Worm (Caenorhabditis elegans): ENCODE data around the gene C45B11.9.

C45B11.9 gene

ce11 chrV:11004094-11004493 lies 36.0 kb upstream of the C45B11.9 start:
- TF ChIP-seq sdz-12 (GFP tag; optimal IDR thresholded peaks at IDR 0.05) (no peak), nhr-28 (tag; optimal IDR thresholded peaks at IDR 0.05) (no peak)

- TF ChIP-seq cey-2 (tag; optimal IDR thresholded peaks at IDR 0.05; ENCODE audit: borderline replicate concordance, insufficient read depth), result no peak
- TF ChIP-seq dmd-8 (GFP tag; IDR thresholded peaks at IDR 0.05), result no peak
- TF ChIP-seq arid-1 (GFP tag; conservative IDR thresholded peaks at IDR 0.05), result no peak
- TF ChIP-seq hif-1 (tag; optimal IDR thresholded peaks at IDR 0.05), result no peak
- TF ChIP-seq lin-13 (GFP tag; optimal IDR thresholded peaks at IDR 0.05), result no peak
- TF ChIP-seq attf-4 (tag; optimal IDR thresholded peaks at IDR 0.05), result no peak
- no peak for TF ChIP-seq nhr-237 (tag; optimal IDR thresholded peaks at IDR 0.05)
- TF ChIP-seq skn-1 (tag; optimal IDR thresholded peaks at IDR 0.05), result no peak
- no peak for TF ChIP-seq zfp-2 (tag; optimal IDR thresholded peaks at IDR 0.05)
- TF ChIP-seq ces-1 (GFP tag; optimal IDR thresholded peaks at IDR 0.05), result no peak
- TF ChIP-seq ceh-32 (tag; optimal IDR thresholded peaks at IDR 0.05; ENCODE audit: poor library complexity), result no peak
- TF ChIP-seq mdl-1 (tag; optimal IDR thresholded peaks at IDR 0.05), result no peak
- TF ChIP-seq sdz-12 (GFP tag; optimal IDR thresholded peaks at IDR 0.05), result no peak
- no peak for TF ChIP-seq zfp-3 (GFP tag; conservative IDR thresholded peaks at IDR 0.05)
- no peak for TF ChIP-seq fos-1 (tag; optimal IDR thresholded peaks at IDR 0.05)
- no peak for TF ChIP-seq set-16 (GFP tag; IDR thresholded peaks at IDR 0.05)
- no peak for TF ChIP-seq nhr-102 (tag; optimal IDR thresholded peaks at IDR 0.05)
- TF ChIP-seq nhr-48 (tag; optimal IDR thresholded peaks at IDR 0.05), result no peak
- TF ChIP-seq mep-1 (tag; optimal IDR thresholded peaks at IDR 0.05), result no peak
- TF ChIP-seq lin-1 (GFP tag; IDR thresholded peaks at IDR 0.05), result 0 out of 2 replicates have a peak, but pooled peaks have one; percentile 26
- no peak for TF ChIP-seq jun-1 (tag; optimal IDR thresholded peaks at IDR 0.05)
- TF ChIP-seq ztf-11 (tag; optimal IDR thresholded peaks at IDR 0.05), result no peak
- no peak for TF ChIP-seq mxl-2 (GFP tag; conservative IDR thresholded peaks at IDR 0.05)
- no peak for TF ChIP-seq aha-1 (tag)
- no peak for TF ChIP-seq lin-39 (tag; optimal IDR thresholded peaks at IDR 0.05)
- no peak for TF ChIP-seq madf-9 (GFP tag; conservative IDR thresholded peaks at IDR 0.05)
- no peak for TF ChIP-seq gei-8 (GFP tag; optimal IDR thresholded peaks at IDR 0.05)
- TF ChIP-seq tag-97 (GFP tag; IDR thresholded peaks at IDR 0.05), result no peak
- TF ChIP-seq nhr-42 (GFP tag; IDR thresholded peaks at IDR 0.05), result no peak
- no peak for TF ChIP-seq madf-5 (GFP tag; IDR thresholded peaks at IDR 0.05)
- TF ChIP-seq ceh-82 (tag; optimal IDR thresholded peaks at IDR 0.05), result no peak
- peak; percentile 38 for TF ChIP-seq dve-1 (tag; optimal IDR thresholded peaks at IDR 0.05; ENCODE audit: insufficient read depth)
- TF ChIP-seq daf-19 (GFP tag; conservative IDR thresholded peaks at IDR 0.05), result no peak
- no peak for TF ChIP-seq F37D6.2 (tag; optimal IDR thresholded peaks at IDR 0.05)
- TF ChIP-seq nhr-10 (tag; optimal IDR thresholded peaks at IDR 0.05), result no peak
- TF ChIP-seq egl-43 (GFP tag; IDR thresholded peaks at IDR 0.05), result no peak
- TF ChIP-seq saeg-2 (GFP tag; IDR thresholded peaks at IDR 0.05), result no peak
- no peak for TF ChIP-seq F49E8.2 (tag; optimal IDR thresholded peaks at IDR 0.05; ENCODE audit: borderline replicate concordance)
- TF ChIP-seq zag-1 (tag; optimal IDR thresholded peaks at IDR 0.05), result no peak
- TF ChIP-seq nhr-41 (GFP tag; IDR thresholded peaks at IDR 0.05), result no peak
- 0 out of 2 replicates have a peak, but pooled peaks have one; percentile 19 for TF ChIP-seq tra-1 (GFP tag; IDR thresholded peaks at IDR 0.05)
- TF ChIP-seq ama-1 (optimal IDR thresholded peaks at IDR 0.05), result no peak
- no peak for TF ChIP-seq hmg-1.1 (GFP tag; IDR thresholded peaks at IDR 0.05)
- no peak for TF ChIP-seq nhr-76 (tag; optimal IDR thresholded peaks at IDR 0.05)
- no peak for TF ChIP-seq dmd-9 (GFP tag; IDR thresholded peaks at IDR 0.05)
- no peak for TF ChIP-seq duxl-1 (tag; optimal IDR thresholded peaks at IDR 0.05; ENCODE audit: poor library complexity)
- TF ChIP-seq mes-2 (tag; optimal IDR thresholded peaks at IDR 0.05; ENCODE audit: poor library complexity, severe bottlenecking), result no peak
- no peak for TF ChIP-seq lin-29 (GFP tag; IDR thresholded peaks at IDR 0.05)
- no peak for TF ChIP-seq D1046.2 (GFP tag; IDR thresholded peaks at IDR 0.05)
Observed at ce11 chrV:11007651-11008050, 32.5 kb upstream of the C45B11.9 start.

Data from whole organism, L4 larva.